Worm (Caenorhabditis elegans): ENCODE results near the gene EGAP4.1.

- TF ChIP-seq ama-1 (optimal IDR thresholded peaks at IDR 0.05) (no peak), hnd-1 (tag; optimal IDR thresholded peaks at IDR 0.05) (no peak)
Observed at ce11 chrX:8677320-8677719, 49.9 kb downstream of the EGAP4.1 start.

Measured in whole organism, early embryonic.